Fruit fly (Drosophila melanogaster) whole organism, wandering third instar larva: ENCODE data around the gene obst-H.

Source experiments
- Abd-B ChIP-seq: fragments of >200 bp; optimal IDR thresholded peaks from 2 replicates; lab custom pipeline; 2017; ENCODE audit warnings: missing biosample characterization, missing genetic modification characterization
- CrebA ChIP-seq: fragments of 200-800 bp; sonication (Bioruptor generic); optimal IDR thresholded peaks from 2 replicates; lab custom pipeline; 2016; ENCODE audit warnings: missing biosample characterization, mild to moderate bottlenecking, missing genetic modification characterization, borderline replicate concordance
- Dfd ChIP-seq: fragments of >200 bp; optimal IDR thresholded peaks from 2 replicates; lab custom pipeline; 2017; ENCODE audit warnings: missing biosample characterization, missing genetic modification characterization
- Myc ChIP-seq: fragments of >200 bp; optimal IDR thresholded peaks from 2 replicates; lab custom pipeline; 2017
- br ChIP-seq: fragments of 200-800 bp; sonication (Bioruptor generic); optimal IDR thresholded peaks from 2 replicates; lab custom pipeline; 2016; ENCODE audit warnings: missing biosample characterization, missing genetic modification characterization
- dsf ChIP-seq: sonication (Bioruptor generic); optimal IDR thresholded peaks from 2 replicates; lab custom pipeline; 2016; ENCODE audit warnings: missing biosample characterization, missing genetic modification characterization, borderline replicate concordance
- fru ChIP-seq: fragments of 200-800 bp; sonication (Bioruptor generic); optimal IDR thresholded peaks from 3 replicates; lab custom pipeline; 2016; ENCODE audit warnings: missing biosample characterization, mild to moderate bottlenecking, missing genetic modification characterization
- h ChIP-seq: fragments of 200-800 bp; sonication (Bioruptor generic); optimal IDR thresholded peaks from 3 replicates; lab custom pipeline; 2016; ENCODE audit warnings: missing biosample characterization, mild to moderate bottlenecking, missing genetic modification characterization
- lola ChIP-seq: fragments of >200 bp; optimal IDR thresholded peaks from 2 replicates; lab custom pipeline; 2017; ENCODE audit warnings: missing biosample characterization, missing genetic modification characterization
- psq ChIP-seq: fragments of 200-800 bp; sonication (Bioruptor generic); optimal IDR thresholded peaks from 3 replicates; lab custom pipeline; 2017; ENCODE audit warnings: missing biosample characterization, mild to moderate bottlenecking, missing genetic modification characterization, moderate library complexity
- usp ChIP-seq: fragments of >200 bp; optimal IDR thresholded peaks from 2 replicates; lab custom pipeline; 2017; ENCODE audit warnings: missing biosample characterization, missing genetic modification characterization

DNA sequence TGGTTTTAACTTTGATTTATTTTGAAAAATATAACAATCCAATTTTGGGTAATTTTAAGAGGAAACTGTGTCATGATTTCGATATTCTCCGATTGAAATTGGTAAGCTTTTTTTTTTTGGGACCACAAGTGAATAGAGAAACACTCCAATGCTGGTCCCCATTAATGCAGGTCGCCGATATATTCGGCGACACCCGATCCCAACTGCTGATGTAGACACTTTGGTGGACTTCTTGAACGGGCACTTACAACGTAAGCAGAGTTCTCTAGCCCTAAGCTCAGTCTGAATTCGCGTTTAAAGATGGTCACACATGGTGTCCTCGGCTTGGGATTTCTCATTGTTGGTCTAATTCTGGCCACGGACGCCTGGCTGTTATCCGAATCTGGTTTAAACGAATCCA is 8.7 kb downstream of the obst-H start, which contains the start of gene yellow-k:
- no peak for TF ChIP-seq CrebA (GFP tag; lab: Kevin White, UChicago)
- no peak for TF ChIP-seq Myc (lab: Kevin White, UChicago)
- no peak for TF ChIP-seq h
- no peak for TF ChIP-seq lola (GFP tag; lab: Kevin White, UChicago)
- TF ChIP-seq psq (GFP tag; lab: Kevin White, UChicago) = no peak
- TF ChIP-seq Dfd (GFP tag; lab: Kevin White, UChicago) = no peak
- no peak for TF ChIP-seq dsf (GFP tag; lab: Kevin White, UChicago)
- no peak for TF ChIP-seq br
- TF ChIP-seq fru (GFP tag; lab: Kevin White, UChicago) = no peak
- no peak for TF ChIP-seq Abd-B (GFP tag; lab: Kevin White, UChicago)
- TF ChIP-seq usp (GFP tag; lab: Kevin White, UChicago) = no peak
